Worm (Caenorhabditis elegans): Measurements from ENCODE around the gene glb-1.

The glb-1 gene

ce11 chrIII:8937571-8937970 lies 14.5 kb upstream of the glb-1 start (continued):
- TF ChIP-seq skn-1 (tag; optimal IDR thresholded peaks at IDR 0.05) (no peak), daf-19 (GFP tag; conservative IDR thresholded peaks at IDR 0.05) (peak; percentile 78), ceh-62 (tag; optimal IDR thresholded peaks at IDR 0.05) (no peak), nhr-10 (tag; optimal IDR thresholded peaks at IDR 0.05) (no peak), ztf-7 (tag; optimal IDR thresholded peaks at IDR 0.05) (peak; percentile 46), hmg-1.1 (GFP tag; IDR thresholded peaks at IDR 0.05) (peak; percentile 93), nhr-28 (tag; optimal IDR thresholded peaks at IDR 0.05) (peak; percentile 47), lin-38 (GFP tag; IDR thresholded peaks at IDR 0.05) (no peak; the same call in 1 of the 2 replicates), hlh-11 (tag; optimal IDR thresholded peaks at IDR 0.05) (peak; percentile 81), Y75B8A.6 (GFP tag; IDR thresholded peaks at IDR 0.05) (peak; percentile 88; the same call in 1 of the 2 replicates), mep-1 (tag; optimal IDR thresholded peaks at IDR 0.05) (peak; percentile 76), ama-1 (optimal IDR thresholded peaks at IDR 0.05) (no peak), dpl-1 (GFP tag; optimal IDR thresholded peaks at IDR 0.05) (no peak), ceh-20 (GFP tag; IDR thresholded peaks at IDR 0.05) (no peak; the same call in 1 of the 2 replicates), attf-4 (tag; optimal IDR thresholded peaks at IDR 0.05) (no peak), nhr-102 (tag; optimal IDR thresholded peaks at IDR 0.05) (no peak), dmd-8 (GFP tag; IDR thresholded peaks at IDR 0.05) (peak; percentile 78; the same call in 1 of the 2 replicates), ZK546.5 (tag; optimal IDR thresholded peaks at IDR 0.05) (no peak), jun-1 (tag; optimal IDR thresholded peaks at IDR 0.05) (peak; percentile 21), nhr-111 (GFP tag; optimal IDR thresholded peaks at IDR 0.05) (peak; percentile 45), nhr-6 (tag; optimal IDR thresholded peaks at IDR 0.05) (no peak), unc-62 (GFP tag; optimal IDR thresholded peaks at IDR 0.05 in 1 of 2) (peak in 1 of 2 experiments; percentile 99), unc-62 (tag; optimal IDR thresholded peaks at IDR 0.05) (no peak), aly-2 (tag; optimal IDR thresholded peaks at IDR 0.05) (no peak), nhr-42 (GFP tag; IDR thresholded peaks at IDR 0.05) (peak; percentile 62; the same call in 1 of the 2 replicates), mes-2 (tag; optimal IDR thresholded peaks at IDR 0.05; ENCODE audit: poor library complexity, severe bottlenecking) (peak; percentile 90), F26F4.8 (GFP tag; conservative IDR thresholded peaks at IDR 0.05) (peak; percentile 71; the same call in 1 of the 2 replicates), vab-7 (GFP tag; IDR thresholded peaks at IDR 0.05) (peak; percentile 88), zip-11 (GFP tag; IDR thresholded peaks at IDR 0.05) (no peak), hif-1 (tag; optimal IDR thresholded peaks at IDR 0.05) (peak; percentile 25 to 67), spr-3 (GFP tag; optimal IDR thresholded peaks at IDR 0.05) (peak; percentile 30), egl-27 (tag; optimal IDR thresholded peaks at IDR 0.05) (no peak), dve-1 (tag; optimal IDR thresholded peaks at IDR 0.05; ENCODE audit: insufficient read depth) (no peak), lin-1 (GFP tag; IDR thresholded peaks at IDR 0.05) (no peak), hlh-30 (tag; optimal IDR thresholded peaks at IDR 0.05; ENCODE audit: insufficient read depth) (peak; percentile 63), mdt-29 (GFP tag; IDR thresholded peaks at IDR 0.05) (peak; percentile 61), zag-1 (tag; optimal IDR thresholded peaks at IDR 0.05) (no peak), ces-1 (GFP tag; optimal IDR thresholded peaks at IDR 0.05) (no peak), ZK337.2 (GFP tag; IDR thresholded peaks at IDR 0.05) (peak; percentile 78), ctbp-1 (GFP tag; IDR thresholded peaks at IDR 0.05) (peak; percentile 89), lsy-2 (tag; optimal IDR thresholded peaks at IDR 0.05) (peak in 1 of 2 experiments; percentile 74), lin-13 (GFP tag; optimal IDR thresholded peaks at IDR 0.05) (peak; percentile 73), F49E8.2 (tag; optimal IDR thresholded peaks at IDR 0.05; ENCODE audit: borderline replicate concordance) (peak; percentile 73), pha-4 (GFP tag; IDR thresholded peaks at IDR 0.05) (peak; percentile 82), pha-4 (tag; optimal IDR thresholded peaks at IDR 0.05) (no peak), lin-15B (tag; optimal IDR thresholded peaks at IDR 0.05) (no peak), unc-130 (GFP tag; optimal IDR thresholded peaks at IDR 0.05) (peak; percentile 56), F37D6.2 (tag; optimal IDR thresholded peaks at IDR 0.05) (peak; percentile 50), F44E2.7 (GFP tag; IDR thresholded peaks at IDR 0.05) (no peak), zip-2 (tag; optimal IDR thresholded peaks at IDR 0.05) (no peak), nhr-76 (tag; optimal IDR thresholded peaks at IDR 0.05) (no peak), snpc-4 (tag; optimal IDR thresholded peaks at IDR 0.05) (no peak), zfp-2 (tag; optimal IDR thresholded peaks at IDR 0.05) (no peak)
